Fruit fly (Drosophila melanogaster) Kc167 (cell line): Measurements from ENCODE around the gene cl.

Experiments
- Sin3A ChIP-seq: fragments of >200 bp; optimal IDR thresholded peaks from 2 replicates; lab custom pipeline; 2018; ENCODE audit warnings: missing external identifiers
- h ChIP-seq: fragments of >200 bp; optimal IDR thresholded peaks from 3 replicates; lab custom pipeline; 2018; ENCODE audit warnings: missing external identifiers
- insv ChIP-seq: fragments of >200 bp; optimal IDR thresholded peaks from 3 replicates; lab custom pipeline; 2018; ENCODE audit warnings: missing external identifiers
- psq ChIP-seq: fragments of >200 bp; optimal IDR thresholded peaks from 2 replicates; lab custom pipeline; 2017; ENCODE audit warnings: missing external identifiers
- ttk ChIP-seq: sonication (Bioruptor generic); optimal IDR thresholded peaks from 2 replicates; lab custom pipeline; 2017; ENCODE audit warnings: missing external identifiers

DNA sequence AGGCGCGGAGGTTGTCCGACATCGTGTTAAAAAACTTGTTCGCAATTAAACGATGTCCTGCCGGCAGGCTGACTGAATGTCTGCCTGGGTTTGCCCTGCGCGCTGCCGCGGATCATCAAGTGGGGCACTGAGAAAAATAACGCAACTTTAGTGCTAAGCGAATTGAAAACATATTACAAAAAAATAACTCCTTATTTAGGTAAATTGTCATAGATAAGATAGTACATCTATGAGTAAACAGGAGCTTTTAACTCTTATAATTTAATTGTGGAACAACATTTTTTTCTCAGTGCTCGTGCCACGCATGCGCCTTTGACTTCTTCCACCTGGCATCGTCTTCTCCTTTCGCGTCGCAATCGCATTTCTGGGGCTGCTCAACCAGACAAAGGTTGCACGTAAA lies 40.0 kb upstream of the cl start:
- TF ChIP-seq ttk (lab: Kevin White, UChicago) (no peak), Sin3A (lab: Kevin White, UChicago) (no peak), psq (lab: Kevin White, UChicago) (no peak), insv (lab: Kevin White, UChicago) (no peak), h (lab: Kevin White, UChicago) (no peak)
